Fruit fly (Drosophila melanogaster): ENCODE results near the gene CG32026.

- TF ChIP-seq CTCF (optimal IDR thresholded peaks at IDR 0.05) (no peak), CG8478 (optimal IDR thresholded peaks at IDR 0.05) (no peak)
Observed at dm6 chr3L:8839563-8840425, 3.5 kb downstream of the CG32026 start.
